Worm (Caenorhabditis elegans): ENCODE data around the gene fbxb-75.

DNA sequence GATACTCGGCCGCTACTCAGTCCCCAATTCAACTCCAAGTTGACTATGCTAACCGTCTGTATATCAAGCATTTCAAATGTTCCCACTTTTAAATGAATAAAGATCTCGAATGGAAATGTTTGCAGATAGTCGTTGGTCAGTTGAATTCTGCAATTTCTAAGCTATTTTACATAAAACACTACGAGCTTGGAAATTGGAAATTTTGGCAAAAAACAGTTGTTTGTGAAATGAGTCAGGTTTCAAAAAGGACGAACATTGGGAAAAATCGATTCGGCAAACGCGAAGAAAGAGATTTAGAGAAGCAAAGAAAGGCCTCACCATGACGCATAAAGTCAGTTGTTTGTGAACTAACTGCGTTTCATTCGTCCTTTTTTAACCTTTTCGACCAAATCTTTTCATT, 5.9 kb upstream of the fbxb-75 start:
- TF ChIP-seq klf-2 (GFP tag; conservative IDR thresholded peaks at IDR 0.05) (no peak), tab-1 (GFP tag; IDR thresholded peaks at IDR 0.05) (no peak), ref-1 (GFP tag; conservative IDR thresholded peaks at IDR 0.05) (no peak)

Data from whole organism, midembryonic.